Fruit fly (Drosophila melanogaster): Measurements from ENCODE around the gene Atg8a.

Gene Atg8a

dm6 chrX:10768043-10768674 is at the start of gene Atg8a, which contains the start of gene BTBD9:
TSS of gene Atg8a (minus strand) at chrX:10768338.
TSS of gene BTBD9 (plus strand) at chrX:10768537.
- TF ChIP-seq rn (GFP tag; IDR thresholded peaks at IDR 0.05) (no peak), CG4496 (GFP tag; IDR thresholded peaks at IDR 0.05) (no peak), CG17806 (tag; optimal IDR thresholded peaks at IDR 0.05) (no peak), EcR (GFP tag; optimal IDR thresholded peaks at IDR 0.05) (no peak), CG8159 (tag; optimal IDR thresholded peaks at IDR 0.05) (no peak), Ets98B (GFP tag; IDR thresholded peaks at IDR 0.05) (no peak), Pif1A (GFP tag; optimal IDR thresholded peaks at IDR 0.05) (no peak), D1 (tag; optimal IDR thresholded peaks at IDR 0.05) (no peak), CG13204 (GFP tag; optimal IDR thresholded peaks at IDR 0.05) (no peak), CG12605 (GFP tag; IDR thresholded peaks at IDR 0.05) (no peak), fd96Ca (GFP tag; IDR thresholded peaks at IDR 0.05) (no peak), CG14655 (GFP tag; optimal IDR thresholded peaks at IDR 0.05) (no peak), CG8301 (tag; optimal IDR thresholded peaks at IDR 0.05) (no peak), CG10348 (GFP tag; IDR thresholded peaks at IDR 0.05) (no peak), Snoo (tag; optimal IDR thresholded peaks at IDR 0.05) (no peak), CG32121 (GFP tag; IDR thresholded peaks at IDR 0.05) (no peak)

dm6 chrX:10816856-10817255 is 48.7 kb upstream of the Atg8a start:
- TF ChIP-seq CG8301 (tag; optimal IDR thresholded peaks at IDR 0.05) (no peak), Pif1A (GFP tag; optimal IDR thresholded peaks at IDR 0.05) (no peak), CG15710 (tag; optimal IDR thresholded peaks at IDR 0.05) (no peak), EcR (GFP tag; optimal IDR thresholded peaks at IDR 0.05) (no peak), CG4496 (GFP tag; IDR thresholded peaks at IDR 0.05) (no peak), Snoo (tag; optimal IDR thresholded peaks at IDR 0.05) (no peak), CG34367 (tag; optimal IDR thresholded peaks at IDR 0.05) (no peak), gl (tag; optimal IDR thresholded peaks at IDR 0.05) (no peak), D1 (tag; optimal IDR thresholded peaks at IDR 0.05) (no peak), CG10348 (GFP tag; IDR thresholded peaks at IDR 0.05) (no peak), CG12605 (GFP tag; IDR thresholded peaks at IDR 0.05) (no peak), Pif1B (GFP tag; optimal IDR thresholded peaks at IDR 0.05) (no peak), CG17806 (tag; optimal IDR thresholded peaks at IDR 0.05) (no peak), CG32121 (GFP tag; IDR thresholded peaks at IDR 0.05) (no peak), CG9948 (tag; optimal IDR thresholded peaks at IDR 0.05) (no peak), rn (GFP tag; IDR thresholded peaks at IDR 0.05) (no peak), fd96Ca (GFP tag; IDR thresholded peaks at IDR 0.05) (no peak), CG14655 (GFP tag; optimal IDR thresholded peaks at IDR 0.05) (no peak), CG8159 (tag; optimal IDR thresholded peaks at IDR 0.05) (no peak)

dm6 chrX:10815511-10816080 is 47.5 kb upstream of the Atg8a start:
- TF ChIP-seq CG14655 (GFP tag; optimal IDR thresholded peaks at IDR 0.05) (no peak), CG34367 (tag; optimal IDR thresholded peaks at IDR 0.05) (no peak), CG15710 (tag; optimal IDR thresholded peaks at IDR 0.05) (no peak), Ets98B (GFP tag; IDR thresholded peaks at IDR 0.05) (no peak), CG13204 (GFP tag; optimal IDR thresholded peaks at IDR 0.05) (no peak), Pif1B (GFP tag; optimal IDR thresholded peaks at IDR 0.05) (no peak), fd96Ca (GFP tag; IDR thresholded peaks at IDR 0.05) (no peak), CG17806 (tag; optimal IDR thresholded peaks at IDR 0.05) (no peak), CG10348 (GFP tag; IDR thresholded peaks at IDR 0.05) (no peak), Pif1A (GFP tag; optimal IDR thresholded peaks at IDR 0.05) (no peak), Snoo (tag; optimal IDR thresholded peaks at IDR 0.05) (no peak), gl (tag; optimal IDR thresholded peaks at IDR 0.05) (no peak), CG9948 (tag; optimal IDR thresholded peaks at IDR 0.05) (no peak), CG12605 (GFP tag; IDR thresholded peaks at IDR 0.05) (no peak), CG32121 (GFP tag; IDR thresholded peaks at IDR 0.05) (no peak), rn (GFP tag; IDR thresholded peaks at IDR 0.05) (no peak), D1 (tag; optimal IDR thresholded peaks at IDR 0.05) (no peak)

DNA sequence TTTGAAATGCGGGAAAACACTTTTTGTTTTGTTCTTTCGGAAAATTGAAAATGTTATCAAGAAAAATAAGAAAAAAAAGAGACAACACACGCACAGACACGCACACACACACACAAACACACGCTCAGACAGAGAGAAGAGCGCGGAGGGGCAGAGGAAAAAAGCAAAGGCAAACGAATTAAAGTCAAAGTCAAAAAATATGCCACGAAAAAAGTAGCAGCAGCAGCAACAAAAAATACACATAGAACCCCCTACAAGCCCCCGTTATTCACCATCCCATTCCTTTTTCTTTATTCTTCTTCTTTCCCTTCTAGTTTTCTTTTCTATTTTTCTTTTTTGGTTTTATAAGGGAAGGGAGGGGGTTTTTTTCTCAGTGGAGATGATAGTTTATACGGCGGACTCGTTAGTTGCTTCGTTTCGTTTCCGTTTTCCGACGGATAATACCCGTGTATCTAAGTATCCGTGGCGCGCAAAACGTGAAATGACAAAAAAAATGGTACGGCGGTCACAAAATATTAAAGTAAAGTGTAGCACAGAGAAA is 46.8 kb upstream of the Atg8a start:
- TF ChIP-seq CG34367 (tag; optimal IDR thresholded peaks at IDR 0.05) (no peak), CG15710 (tag; optimal IDR thresholded peaks at IDR 0.05) (no peak), CG4496 (GFP tag; IDR thresholded peaks at IDR 0.05) (no peak), Pif1A (GFP tag; optimal IDR thresholded peaks at IDR 0.05) (no peak), CG8301 (tag; optimal IDR thresholded peaks at IDR 0.05) (no peak), CG13204 (GFP tag; optimal IDR thresholded peaks at IDR 0.05) (no peak), CG17806 (tag; optimal IDR thresholded peaks at IDR 0.05) (no peak), Ets98B (GFP tag; IDR thresholded peaks at IDR 0.05) (no peak), gl (tag; optimal IDR thresholded peaks at IDR 0.05) (no peak)

DNA sequence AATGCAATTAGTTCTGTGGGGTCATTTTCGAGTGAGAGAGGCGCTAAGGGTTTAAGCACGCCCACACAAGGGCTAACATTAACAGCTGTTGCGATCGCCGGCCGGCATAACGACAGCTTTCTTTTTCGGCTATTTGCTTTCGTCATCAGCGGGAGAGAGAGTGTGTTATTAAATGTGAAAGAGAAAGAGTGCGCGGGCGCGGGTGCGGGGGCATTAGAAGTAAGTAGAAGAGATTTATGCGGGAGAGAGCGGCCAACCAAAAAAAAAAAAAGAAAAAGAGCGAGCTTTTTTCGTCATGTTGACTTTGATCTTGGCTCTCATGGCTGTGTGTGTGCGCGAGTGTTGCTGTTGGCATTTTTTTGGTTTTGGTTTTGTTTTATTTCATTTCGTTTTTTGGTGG is 46.0 kb upstream of the Atg8a start:
- no peak for TF ChIP-seq Pif1A (GFP tag; optimal IDR thresholded peaks at IDR 0.05)
- peak; percentile 64 for TF ChIP-seq Ets98B (GFP tag; IDR thresholded peaks at IDR 0.05)
- TF ChIP-seq CG12605 (GFP tag; IDR thresholded peaks at IDR 0.05), result peak; percentile 47; the same call in 1 of the 2 replicates
- TF ChIP-seq CG4496 (GFP tag; IDR thresholded peaks at IDR 0.05), result peak; percentile 71; the same call in 2 of the 3 replicates
- peak; percentile 54; the same call in 1 of the 3 replicates for TF ChIP-seq fd96Ca (GFP tag; IDR thresholded peaks at IDR 0.05)
- no peak for TF ChIP-seq CG34367 (tag; optimal IDR thresholded peaks at IDR 0.05)
- no peak for TF ChIP-seq CG15710 (tag; optimal IDR thresholded peaks at IDR 0.05)
- TF ChIP-seq CG32121 (GFP tag; IDR thresholded peaks at IDR 0.05), result peak; percentile 53; the same call in 1 of the 2 replicates
- TF ChIP-seq CG13204 (GFP tag; optimal IDR thresholded peaks at IDR 0.05), result no peak
- no peak for TF ChIP-seq CG9948 (tag; optimal IDR thresholded peaks at IDR 0.05)
- no peak for TF ChIP-seq rn (GFP tag; IDR thresholded peaks at IDR 0.05)

Measured in whole organism, pupa.